Fruit fly (Drosophila melanogaster) whole organism, adult: ENCODE measurements around the gene Creld.

Source experiments
- CG11617 ChIP-seq: fragments of 200-800 bp; sonication (Bioruptor generic); optimal IDR thresholded peaks from 2 replicates; lab custom pipeline; 2017; ENCODE audit warnings: mild to moderate bottlenecking, missing biosample characterization, missing genetic modification reagents, missing genetic modification characterization
- CG14711 ChIP-seq: fragments of 200-800 bp; sonication (Bioruptor generic); optimal IDR thresholded peaks from 2 replicates; lab custom pipeline; 2018; ENCODE audit warnings: missing biosample characterization, mild to moderate bottlenecking, missing genetic modification characterization, moderate library complexity
- CG33017 ChIP-seq: fragments of 200-800 bp; sonication (Bioruptor generic); optimal IDR thresholded peaks from 2 replicates; lab custom pipeline; 2018; ENCODE audit warnings: missing biosample characterization, mild to moderate bottlenecking, missing genetic modification characterization, moderate library complexity
- CG7045 ChIP-seq: fragments of 200-800 bp; sonication (Bioruptor generic); optimal IDR thresholded peaks from 2 replicates; lab custom pipeline; 2017; ENCODE audit warnings: missing biosample characterization, mild to moderate bottlenecking, missing genetic modification characterization
- CG7101 ChIP-seq: fragments of 200-800 bp; sonication (Bioruptor generic); optimal IDR thresholded peaks from 2 replicates; lab custom pipeline; 2018; ENCODE audit warnings: missing biosample characterization, mild to moderate bottlenecking, missing genetic modification characterization, moderate library complexity
- Mnt ChIP-seq: fragments of 200-800 bp; sonication (Bioruptor generic); optimal IDR thresholded peaks from 2 replicates; lab custom pipeline; 2016; ENCODE audit warnings: missing biosample characterization, mild to moderate bottlenecking, missing genetic modification characterization
- cic ChIP-seq: fragments of 200-800 bp; sonication (Bioruptor generic); optimal IDR thresholded peaks from 2 replicates; lab custom pipeline; 2017; ENCODE audit warnings: missing biosample characterization, mild to moderate bottlenecking, missing genetic modification characterization, moderate library complexity
- cnc ChIP-seq, 2 experiments: fragments of >200 bp; optimal IDR thresholded peaks; 2 replicates each; lab custom pipeline; 2017
- kay ChIP-seq: fragments of 200-800 bp; sonication (Bioruptor generic); peaks from one replicate; lab custom pipeline; 2016; ENCODE audit warnings: missing biosample characterization, missing genetic modification characterization, borderline replicate concordance
- ovo ChIP-seq: fragments of 200-800 bp; sonication (Bioruptor generic); optimal IDR thresholded peaks from 2 replicates; lab custom pipeline; 2016; ENCODE audit warnings: missing biosample characterization, missing genetic modification characterization
- tj ChIP-seq: fragments of 200-800 bp; sonication (Bioruptor generic); optimal IDR thresholded peaks from 3 replicates; lab custom pipeline; 2017; ENCODE audit warnings: missing biosample characterization, mild to moderate bottlenecking, missing genetic modification characterization, moderate library complexity
- toe ChIP-seq: fragments of 200-800 bp; sonication (Bioruptor generic); optimal IDR thresholded peaks from 2 replicates; lab custom pipeline; 2016; ENCODE audit warnings: missing biosample characterization, missing genetic modification characterization

dm6 chr2L:73760-74388 lies 28.3 kb upstream of the Creld start:
- TF ChIP-seq Mnt (no peak), CG14711 (tag; lab: Kevin White, UChicago) (no peak), CG11617 (GFP tag; lab: Kevin White, UChicago) (no peak), cic (GFP tag; lab: Kevin White, UChicago) (peak; percentile 43), tj (GFP tag; lab: Kevin White, UChicago) (peak; percentile 5), ovo (no peak), cnc (optimal IDR thresholded peaks at IDR 0.05; lab: Kevin White, UChicago) (peak in 1 of 2 experiments; percentile 55), CG7045 (no peak), toe (no peak), CG33017 (tag; lab: Kevin White, UChicago) (no peak), kay (GFP tag; lab: Kevin White, UChicago) (peak; percentile 88), CG7101 (tag; lab: Kevin White, UChicago) (no peak)
